Fruit fly (Drosophila melanogaster) whole organism, prepupa: ENCODE data around the gene CG14515.

ENCODE experiments used
- Blimp-1 ChIP-seq: fragments of 200-800 bp; sonication (Bioruptor generic); optimal IDR thresholded peaks from 3 replicates; lab custom pipeline; 2017; ENCODE audit warnings: missing biosample characterization, missing genetic modification characterization, mild to moderate bottlenecking, moderate library complexity, missing genetic modification reagents
- CG10631 ChIP-seq: fragments of 200-800 bp; sonication (Bioruptor generic); optimal IDR thresholded peaks from 2 replicates; lab custom pipeline; 2016; ENCODE audit warnings: missing biosample characterization, missing genetic modification characterization
- CG11294 ChIP-seq: fragments of 200-800 bp; sonication (Bioruptor generic); IDR thresholded peaks from 2 replicates; pipeline ENCODE4 v1.3.6; 2022; ENCODE audit warnings: missing biosample characterization, missing genetic modification characterization
- CG11762 ChIP-seq: fragments of 200-800 bp; sonication (Bioruptor generic); optimal IDR thresholded peaks from 3 replicates; lab custom pipeline; 2016; ENCODE audit warnings: missing biosample characterization, missing genetic modification characterization; ENCODE audit not compliant: insufficient read depth
- CG11902 ChIP-seq: fragments of 200-800 bp; sonication (Bioruptor generic); optimal IDR thresholded peaks from 3 replicates; lab custom pipeline; 2016; ENCODE audit warnings: missing biosample characterization, missing genetic modification characterization
- CG15336 ChIP-seq: fragments of 200-800 bp; sonication (Bioruptor generic); IDR thresholded peaks from 2 replicates; pipeline ENCODE4 v1.3.6; 2022; ENCODE audit warnings: missing biosample characterization, missing genetic modification characterization
- CG1621 ChIP-seq: fragments of 200-800 bp; sonication (Bioruptor generic); optimal IDR thresholded peaks from 3 replicates; lab custom pipeline; 2018; ENCODE audit warnings: missing biosample characterization, mild to moderate bottlenecking, missing genetic modification characterization
- CG16779 ChIP-seq: fragments of 200-800 bp; sonication (Bioruptor generic); optimal IDR thresholded peaks from 3 replicates; lab custom pipeline; 2017; ENCODE audit warnings: missing biosample characterization, mild to moderate bottlenecking, missing genetic modification characterization
- CG3032 ChIP-seq: fragments of 200-800 bp; optimal IDR thresholded peaks from 2 replicates; lab custom pipeline; 2019; ENCODE audit warnings: missing biosample characterization, mild to moderate bottlenecking, missing genetic modification characterization, moderate library complexity
- CG31627 ChIP-seq: fragments of 200-800 bp; sonication (Bioruptor generic); optimal IDR thresholded peaks from 3 replicates; lab custom pipeline; 2016; ENCODE audit warnings: missing biosample characterization, missing genetic modification characterization
- CG32006 ChIP-seq: fragments of 200-800 bp; sonication (Bioruptor generic); optimal IDR thresholded peaks from 3 replicates; lab custom pipeline; 2017; ENCODE audit warnings: missing biosample characterization, mild to moderate bottlenecking, missing genetic modification characterization
- CG4318 ChIP-seq: fragments of 200-800 bp; sonication (Bioruptor generic); optimal IDR thresholded peaks from 3 replicates; lab custom pipeline; 2017; ENCODE audit warnings: missing biosample characterization, mild to moderate bottlenecking, missing genetic modification characterization
- CG6163 ChIP-seq: fragments of 200-800 bp; sonication (Bioruptor generic); IDR thresholded peaks from 3 replicates; pipeline ENCODE4 v1.3.6; 2022; ENCODE audit warnings: missing biosample characterization, missing genetic modification characterization
- CG6276 ChIP-seq: fragments of 200-800 bp; sonication (Bioruptor generic); optimal IDR thresholded peaks from 2 replicates; lab custom pipeline; 2017; ENCODE audit warnings: missing biosample characterization, mild to moderate bottlenecking, missing genetic modification characterization
- CG6792 ChIP-seq: fragments of 200-800 bp; sonication (Bioruptor generic); optimal IDR thresholded peaks from 3 replicates; lab custom pipeline; 2016; ENCODE audit warnings: missing biosample characterization, missing genetic modification characterization
- CG6854 ChIP-seq: fragments of 200-800 bp; sonication (Bioruptor generic); optimal IDR thresholded peaks from 2 replicates; lab custom pipeline; 2017; ENCODE audit warnings: missing biosample characterization, mild to moderate bottlenecking, missing genetic modification characterization
- CG7368 ChIP-seq: fragments of 200-800 bp; sonication (Bioruptor generic); optimal IDR thresholded peaks from 3 replicates; lab custom pipeline; 2016; ENCODE audit warnings: missing biosample characterization, missing genetic modification characterization
- CG8119 ChIP-seq: fragments of 200-800 bp; sonication (Bioruptor generic); IDR thresholded peaks from 3 replicates; pipeline ENCODE4 v1.3.6; 2022; ENCODE audit warnings: missing biosample characterization, missing genetic modification characterization
- CG8319 ChIP-seq: fragments of 200-800 bp; sonication (Bioruptor generic); optimal IDR thresholded peaks from 3 replicates; lab custom pipeline; 2016; ENCODE audit warnings: missing biosample characterization, missing genetic modification characterization
- CG8632 ChIP-seq: fragments of 200-800 bp; sonication (Bioruptor generic); optimal IDR thresholded peaks from 3 replicates; lab custom pipeline; 2016; ENCODE audit warnings: missing biosample characterization, missing genetic modification characterization
- CG9139 ChIP-seq: fragments of 200-800 bp; sonication (Bioruptor generic); optimal IDR thresholded peaks from 3 replicates; lab custom pipeline; 2017; ENCODE audit warnings: missing biosample characterization, mild to moderate bottlenecking, missing genetic modification characterization
- Eip75B ChIP-seq: fragments of 200-800 bp; sonication (Bioruptor generic); optimal IDR thresholded peaks from 3 replicates; lab custom pipeline; 2016; ENCODE audit warnings: missing biosample characterization, missing genetic modification characterization
- Eip78C ChIP-seq: fragments of 200-800 bp; sonication (Bioruptor generic); peaks from one replicate; lab custom pipeline; 2016; ENCODE audit warnings: missing biosample characterization, missing genetic modification characterization
- Ets21C ChIP-seq: fragments of 200-800 bp; sonication (Bioruptor generic); optimal IDR thresholded peaks from 3 replicates; lab custom pipeline; 2016; ENCODE audit warnings: missing biosample characterization, missing genetic modification characterization
- Ets96B ChIP-seq: fragments of 200-800 bp; optimal IDR thresholded peaks from 2 replicates; lab custom pipeline; 2019; ENCODE audit warnings: missing biosample characterization, mild to moderate bottlenecking, missing genetic modification characterization, moderate library complexity
- Gug ChIP-seq: fragments of 200-800 bp; sonication (Bioruptor generic); IDR thresholded peaks from 2 replicates; pipeline ENCODE4 v1.3.6; 2022; ENCODE audit warnings: missing biosample characterization, missing genetic modification characterization
- Hr38 ChIP-seq: sonication (Bioruptor generic); optimal IDR thresholded peaks from 2 replicates; lab custom pipeline; 2016; ENCODE audit warnings: missing biosample characterization, missing genetic modification characterization
- Hr39 ChIP-seq: fragments of 200-800 bp; sonication (Bioruptor generic); optimal IDR thresholded peaks from 2 replicates; lab custom pipeline; 2016; ENCODE audit warnings: missing biosample characterization, missing genetic modification characterization
- Hr4 ChIP-seq: fragments of 200-800 bp; sonication (Bioruptor generic); optimal IDR thresholded peaks from 3 replicates; lab custom pipeline; 2016; ENCODE audit warnings: missing biosample characterization, missing genetic modification characterization
- Met ChIP-seq: fragments of 200-800 bp; sonication (Bioruptor generic); optimal IDR thresholded peaks from 3 replicates; lab custom pipeline; 2016; ENCODE audit warnings: missing biosample characterization, missing genetic modification characterization
- OdsH ChIP-seq: fragments of 200-800 bp; sonication (Bioruptor generic); optimal IDR thresholded peaks from 3 replicates; lab custom pipeline; 2016; ENCODE audit warnings: missing biosample characterization, missing genetic modification characterization
- Smox ChIP-seq: fragments of 200-800 bp; sonication (Bioruptor generic); optimal IDR thresholded peaks from 3 replicates; lab custom pipeline; 2016; ENCODE audit warnings: missing biosample characterization, missing genetic modification characterization
- Sox14 ChIP-seq: fragments of 200-800 bp; sonication (Bioruptor generic); optimal IDR thresholded peaks from 3 replicates; lab custom pipeline; 2016; ENCODE audit warnings: missing biosample characterization, missing genetic modification characterization
- Sox15 ChIP-seq: fragments of 200-800 bp; sonication (Bioruptor generic); optimal IDR thresholded peaks from 3 replicates; lab custom pipeline; 2016; ENCODE audit warnings: missing biosample characterization, missing genetic modification characterization
- achi ChIP-seq: fragments of 200-800 bp; sonication (Bioruptor generic); optimal IDR thresholded peaks from 3 replicates; lab custom pipeline; 2016; ENCODE audit warnings: missing biosample characterization, missing genetic modification characterization
- acj6 ChIP-seq: fragments of 200-800 bp; sonication (Bioruptor generic); optimal IDR thresholded peaks from 3 replicates; lab custom pipeline; 2016; ENCODE audit warnings: missing biosample characterization, missing genetic modification characterization
- cyc ChIP-seq: fragments of 200-800 bp; sonication (Bioruptor generic); optimal IDR thresholded peaks from 3 replicates; lab custom pipeline; 2016; ENCODE audit warnings: missing biosample characterization, missing genetic modification characterization
- dsx ChIP-seq: fragments of 200-800 bp; optimal IDR thresholded peaks from 3 replicates; lab custom pipeline; 2019; ENCODE audit warnings: missing biosample characterization, mild to moderate bottlenecking, missing genetic modification characterization, moderate library complexity; ENCODE audit not compliant: poor library complexity, severe bottlenecking
- eg ChIP-seq: fragments of 200-800 bp; sonication (Bioruptor generic); IDR thresholded peaks from 3 replicates; pipeline ENCODE4 v1.3.6; 2022; ENCODE audit warnings: missing biosample characterization, missing genetic modification characterization
- esn ChIP-seq: fragments of 200-800 bp; sonication (Bioruptor generic); optimal IDR thresholded peaks from 2 replicates; lab custom pipeline; 2016; ENCODE audit warnings: missing biosample characterization, mild to moderate bottlenecking, missing genetic modification characterization, moderate library complexity
- fd59A ChIP-seq: fragments of 200-800 bp; sonication (Bioruptor generic); optimal IDR thresholded peaks from 2 replicates; lab custom pipeline; 2017; ENCODE audit warnings: missing biosample characterization, mild to moderate bottlenecking, missing genetic modification characterization, missing genetic modification reagents
- fd85E ChIP-seq: fragments of 200-800 bp; sonication (Bioruptor generic); optimal IDR thresholded peaks from 3 replicates; lab custom pipeline; 2016; ENCODE audit warnings: missing biosample characterization, missing genetic modification characterization
- pdm3 ChIP-seq: fragments of 200-800 bp; sonication (Bioruptor generic); optimal IDR thresholded peaks from 3 replicates; lab custom pipeline; 2016; ENCODE audit warnings: missing biosample characterization, missing genetic modification characterization
- spab ChIP-seq: fragments of 200-800 bp; sonication (Bioruptor generic); optimal IDR thresholded peaks from 2 replicates; lab custom pipeline; 2017; ENCODE audit warnings: missing biosample characterization, mild to moderate bottlenecking, missing genetic modification characterization, missing genetic modification reagents
- ss ChIP-seq, 2 experiments: fragments of 200-800 bp; sonication (Bioruptor generic); optimal IDR thresholded peaks; 2 replicates in 1 of 2; 3 replicates in 1 of 2; lab custom pipeline; 2017 to 2018; ENCODE audit warnings: mild to moderate bottlenecking in 2 of 2, missing biosample characterization in 2 of 2, missing genetic modification characterization in 2 of 2, moderate library complexity in 1 of 2
- svp ChIP-seq: fragments of 200-800 bp; sonication (Bioruptor generic); peaks from one replicate; lab custom pipeline; 2016; ENCODE audit warnings: missing biosample characterization, missing genetic modification characterization
- topi ChIP-seq: fragments of 200-800 bp; sonication (Bioruptor generic); optimal IDR thresholded peaks from 3 replicates; lab custom pipeline; 2016; ENCODE audit warnings: missing biosample characterization, missing genetic modification characterization
- vri ChIP-seq: fragments of 200-800 bp; sonication (Bioruptor generic); optimal IDR thresholded peaks from 3 replicates; lab custom pipeline; 2016; ENCODE audit warnings: missing biosample characterization, mild to moderate bottlenecking, missing genetic modification characterization

CG14515 gene

DNA sequence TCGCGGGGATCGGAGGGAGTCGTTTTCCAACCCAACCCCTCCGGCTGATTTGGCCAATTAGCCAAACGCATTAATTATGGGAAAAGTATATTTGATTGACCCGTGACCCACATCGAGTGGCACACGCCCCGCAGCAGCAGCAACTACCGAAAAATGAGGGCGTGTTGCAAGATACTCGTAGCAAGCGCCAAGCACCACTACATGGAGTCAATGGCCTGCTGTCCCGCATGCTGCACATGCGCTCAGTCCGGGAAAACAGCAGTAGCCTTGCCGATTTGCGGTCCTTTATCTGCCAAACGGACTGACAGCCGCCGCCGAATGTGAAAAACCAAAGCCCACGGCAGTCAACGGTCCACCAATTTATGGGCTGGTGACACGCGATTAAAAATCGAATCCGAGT, 20.0 kb downstream of the CG14515 start:
- TF ChIP-seq OdsH (GFP tag; lab: Kevin White, UChicago) (no peak), ss (GFP tag; optimal IDR thresholded peaks at IDR 0.05; lab: Kevin White, UChicago) (peak in 1 of 2 experiments; percentile 16)

- no peak for TF ChIP-seq CG7368 (GFP tag; lab: Kevin White, UChicago)
- no peak for TF ChIP-seq CG6792 (GFP tag; lab: Kevin White, UChicago)
- no peak for TF ChIP-seq Ets96B (tag; lab: Kevin White, UChicago)
- no peak for TF ChIP-seq eg
- TF ChIP-seq Hr4 = peak; percentile 24
- no peak for TF ChIP-seq CG11902 (GFP tag; lab: Kevin White, UChicago)
- peak; percentile 28 for TF ChIP-seq CG32006 (GFP tag; lab: Kevin White, UChicago)
- TF ChIP-seq Met (GFP tag; lab: Kevin White, UChicago) = peak; percentile 11
- TF ChIP-seq Hr39 = no peak
- TF ChIP-seq Ets21C (GFP tag; lab: Kevin White, UChicago) = no peak
- no peak for TF ChIP-seq cyc (GFP tag; lab: Kevin White, UChicago)
- TF ChIP-seq CG1621 = no peak
- no peak for TF ChIP-seq Gug
- no peak for TF ChIP-seq CG16779 (tag; lab: Kevin White, UChicago)
- TF ChIP-seq Hr38 (GFP tag; lab: Kevin White, UChicago) = no peak
- TF ChIP-seq CG4318 (GFP tag; lab: Kevin White, UChicago) = no peak
- TF ChIP-seq esn (GFP tag; lab: Kevin White, UChicago) = peak; percentile 1
- no peak for TF ChIP-seq acj6
- no peak for TF ChIP-seq spab (GFP tag; lab: Kevin White, UChicago)
- peak; percentile 15 for TF ChIP-seq OdsH (GFP tag; lab: Kevin White, UChicago)
- TF ChIP-seq CG11762 (GFP tag; lab: Kevin White, UChicago) = no peak
- no peak for TF ChIP-seq dsx (GFP tag; lab: Kevin White, UChicago)
- no peak for TF ChIP-seq CG31627 (GFP tag; lab: Kevin White, UChicago)
- TF ChIP-seq Blimp-1 = no peak
- TF ChIP-seq CG8632 = no peak
- no peak for TF ChIP-seq ss (GFP tag; optimal IDR thresholded peaks at IDR 0.05; lab: Kevin White, UChicago)
- TF ChIP-seq achi (GFP tag; lab: Kevin White, UChicago) = no peak
- no peak for TF ChIP-seq CG6854 (GFP tag; lab: Kevin White, UChicago)
- no peak for TF ChIP-seq CG11294 (GFP tag; lab: Robert Waterston, UW)
- TF ChIP-seq fd59A (GFP tag; lab: Kevin White, UChicago) = no peak
- peak; percentile 76 for TF ChIP-seq Eip78C (GFP tag; lab: Kevin White, UChicago)
Measured at dm6 chr3R:29218001-29218400, 20.6 kb downstream of the CG14515 start.

DNA sequence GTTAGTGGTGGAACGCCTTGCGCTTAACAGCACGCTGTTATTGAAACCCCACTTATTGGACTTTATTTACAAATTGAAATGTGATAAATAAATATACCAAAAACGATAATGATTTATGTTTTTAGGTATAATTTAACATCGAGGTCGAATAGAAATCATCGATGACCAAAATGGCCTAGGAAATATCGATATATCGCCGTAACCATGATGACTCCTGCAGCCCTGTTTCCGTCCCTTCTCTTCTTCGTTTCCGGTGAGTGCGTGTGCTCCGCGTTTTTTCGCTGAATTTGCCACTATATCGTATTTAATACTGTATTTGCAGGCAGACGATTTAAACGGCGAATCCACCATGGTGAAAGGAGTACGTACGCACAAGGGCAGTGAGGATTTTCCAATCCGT, 22.6 kb downstream of the CG14515 start, which contains the start of gene eEF1gamma:
Gene eEF1gamma (plus strand): TSS at position 225 of the 400 bp plus-strand sequence.
- TF ChIP-seq CG8119 (GFP tag; lab: Robert Waterston, UW) = peak; percentile 49; the same call in 2 of the 3 replicates
- peak; percentile 91 for TF ChIP-seq vri (GFP tag; lab: Kevin White, UChicago)
- peak; percentile 62 for TF ChIP-seq CG6276 (GFP tag; lab: Kevin White, UChicago)
- TF ChIP-seq pdm3 (GFP tag; lab: Kevin White, UChicago) = peak; percentile 90
- no peak for TF ChIP-seq svp (GFP tag; lab: Kevin White, UChicago)
- TF ChIP-seq esn (GFP tag; lab: Kevin White, UChicago) = peak; percentile 95
- TF ChIP-seq CG6792 (GFP tag; lab: Kevin White, UChicago) = peak; percentile 88
- TF ChIP-seq Ets96B (tag; lab: Kevin White, UChicago) = peak; percentile 65
- TF ChIP-seq CG3032 = peak; percentile 81
- peak; percentile 85 for TF ChIP-seq CG1621
- peak; percentile 93 for TF ChIP-seq Met (GFP tag; lab: Kevin White, UChicago)
- peak; percentile 89 for TF ChIP-seq CG8319
- peak; percentile 86 for TF ChIP-seq fd85E
- TF ChIP-seq CG10631 (GFP tag; lab: Kevin White, UChicago) = no peak
- TF ChIP-seq Sox15 (GFP tag; lab: Kevin White, UChicago) = peak; percentile 66
- peak; percentile 82 to 94 for TF ChIP-seq ss (GFP tag; optimal IDR thresholded peaks at IDR 0.05; lab: Kevin White, UChicago)
- TF ChIP-seq Sox14 (GFP tag; lab: Kevin White, UChicago) = peak; percentile 86
- TF ChIP-seq topi (GFP tag; lab: Kevin White, UChicago) = peak; percentile 93
- peak; percentile 88 for TF ChIP-seq CG8632
- TF ChIP-seq Eip75B (GFP tag; lab: Kevin White, UChicago) = peak; percentile 93
- TF ChIP-seq CG31627 (GFP tag; lab: Kevin White, UChicago) = peak; percentile 91
- TF ChIP-seq Smox (GFP tag; lab: Kevin White, UChicago) = no peak
- TF ChIP-seq CG6163 (GFP tag; lab: Robert Waterston, UW) = peak; percentile 96
- peak; percentile 65 for TF ChIP-seq CG15336 (GFP tag; lab: Robert Waterston, UW)
- TF ChIP-seq Ets21C (GFP tag; lab: Kevin White, UChicago) = peak; percentile 76
- TF ChIP-seq OdsH (GFP tag; lab: Kevin White, UChicago) = peak; percentile 91
- TF ChIP-seq Hr38 (GFP tag; lab: Kevin White, UChicago) = no peak
- peak; percentile 87 for TF ChIP-seq CG7368 (GFP tag; lab: Kevin White, UChicago)
- no peak for TF ChIP-seq CG9139 (GFP tag; lab: Kevin White, UChicago)
